Fruit fly (Drosophila melanogaster) whole organism, embryonic: ENCODE results near the gene CG13364.

Experiments
- Abd-B ChIP-seq: fragments of 200-800 bp; sonication (Bioruptor generic); optimal IDR thresholded peaks from 2 replicates; lab custom pipeline; 2018; ENCODE audit warnings: missing biosample characterization, mild to moderate bottlenecking, missing genetic modification characterization, moderate library complexity
- CG10147 ChIP-seq: fragments of 200-800 bp; sonication (Bioruptor generic); optimal IDR thresholded peaks from 2 replicates; lab custom pipeline; 2019; ENCODE audit warnings: missing biosample characterization, mild to moderate bottlenecking, missing genetic modification characterization, moderate library complexity
- CG10979 ChIP-seq: fragments of 200-800 bp; sonication (Bioruptor generic); optimal IDR thresholded peaks from 2 replicates; lab custom pipeline; 2018; ENCODE audit warnings: missing biosample characterization, mild to moderate bottlenecking, missing genetic modification characterization, moderate library complexity
- CG12155 ChIP-seq: fragments of 200-800 bp; sonication (Bioruptor generic); optimal IDR thresholded peaks from 3 replicates; lab custom pipeline; 2016; ENCODE audit warnings: missing biosample characterization, missing genetic modification characterization
- CG12219 ChIP-seq: fragments of 200-800 bp; sonication (Bioruptor generic); optimal IDR thresholded peaks from 3 replicates; lab custom pipeline; 2018; ENCODE audit warnings: missing biosample characterization, mild to moderate bottlenecking, missing genetic modification characterization
- CG12769 ChIP-seq: fragments of 200-800 bp; sonication (Bioruptor generic); optimal IDR thresholded peaks from 2 replicates; lab custom pipeline; 2019; ENCODE audit warnings: missing biosample characterization, mild to moderate bottlenecking, missing genetic modification characterization, moderate library complexity
- CG13296 ChIP-seq: fragments of 200-800 bp; sonication (Bioruptor generic); optimal IDR thresholded peaks from 3 replicates; lab custom pipeline; 2018; ENCODE audit warnings: missing biosample characterization, mild to moderate bottlenecking, missing genetic modification characterization
- CG16813 ChIP-seq: fragments of 200-800 bp; sonication (Bioruptor generic); IDR thresholded peaks from 3 replicates; pipeline ENCODE4 v1.3.6; 2022; ENCODE audit warnings: missing biosample characterization, missing genetic modification characterization; ENCODE audit not compliant: partially characterized antibody
- CG17359 ChIP-seq: fragments of 200-800 bp; sonication (Bioruptor generic); optimal IDR thresholded peaks from 3 replicates; lab custom pipeline; 2018; ENCODE audit warnings: missing biosample characterization, mild to moderate bottlenecking, missing genetic modification characterization, moderate library complexity
- CG2120 ChIP-seq: fragments of 200-800 bp; sonication (Bioruptor generic); optimal IDR thresholded peaks from 3 replicates; lab custom pipeline; 2016; ENCODE audit warnings: missing biosample characterization, missing genetic modification characterization
- CG30020 ChIP-seq: fragments of 200-800 bp; optimal IDR thresholded peaks from 2 replicates; lab custom pipeline; 2019; ENCODE audit warnings: missing biosample characterization, mild to moderate bottlenecking, missing genetic modification characterization, moderate library complexity
- CG31365 ChIP-seq: fragments of 200-800 bp; sonication (Bioruptor generic); optimal IDR thresholded peaks from 2 replicates; lab custom pipeline; 2018; ENCODE audit warnings: missing biosample characterization, mild to moderate bottlenecking, missing genetic modification characterization
- CG4617 ChIP-seq: fragments of 200-800 bp; sonication (Bioruptor generic); optimal IDR thresholded peaks from 3 replicates; lab custom pipeline; 2016; ENCODE audit warnings: missing biosample characterization, missing genetic modification characterization, borderline replicate concordance
- CG8924 ChIP-seq: fragments of 200-800 bp; optimal IDR thresholded peaks from 3 replicates; lab custom pipeline; 2019; ENCODE audit warnings: missing biosample characterization, mild to moderate bottlenecking, missing genetic modification characterization, moderate library complexity
- CoRest ChIP-seq: fragments of 200-800 bp; sonication (Bioruptor generic); optimal IDR thresholded peaks from 3 replicates; lab custom pipeline; 2018; ENCODE audit warnings: missing biosample characterization, mild to moderate bottlenecking, missing genetic modification characterization, moderate library complexity
- CrebB ChIP-seq: fragments of 200-800 bp; sonication (Bioruptor generic); optimal IDR thresholded peaks from 3 replicates; lab custom pipeline; 2018; ENCODE audit warnings: missing biosample characterization, mild to moderate bottlenecking, missing genetic modification characterization
- D ChIP-seq, 2 experiments: fragments of 200-800 bp in 1 of 2; fragments of >200 bp in 1 of 2; sonication (Bioruptor generic) in 1 of 2; optimal IDR thresholded peaks; 2 replicates in 1 of 2; 3 replicates in 1 of 2; lab custom pipeline; 2017; ENCODE audit warnings: mild to moderate bottlenecking in 1 of 2, missing biosample characterization in 1 of 2, missing genetic modification characterization in 1 of 2, missing genetic modification reagents in 1 of 2
- Doc2 ChIP-seq: fragments of 200-800 bp; sonication (Bioruptor generic); IDR thresholded peaks from 2 replicates; pipeline ENCODE4 v1.3.6; 2022; ENCODE audit warnings: missing biosample characterization, missing genetic modification characterization
- Hey ChIP-seq: fragments of 200-800 bp; sonication (Bioruptor generic); optimal IDR thresholded peaks from 3 replicates; lab custom pipeline; 2018; ENCODE audit warnings: missing biosample characterization, mild to moderate bottlenecking, missing genetic modification characterization
- Hr39 ChIP-seq: fragments of >200 bp; optimal IDR thresholded peaks from 2 replicates; lab custom pipeline; 2017
- Jarid2 ChIP-seq: fragments of 200-800 bp; sonication (Bioruptor generic); optimal IDR thresholded peaks from 3 replicates; lab custom pipeline; 2017; ENCODE audit warnings: mild to moderate bottlenecking, missing biosample characterization, missing genetic modification reagents, missing genetic modification characterization
- Myb ChIP-seq: fragments of 200-800 bp; sonication (Bioruptor generic); optimal IDR thresholded peaks from 2 replicates; lab custom pipeline; 2016; ENCODE audit warnings: missing biosample characterization, missing genetic modification characterization
- NFAT ChIP-seq: fragments of 200-800 bp; sonication (Bioruptor generic); IDR thresholded peaks from 2 replicates; pipeline ENCODE4 v1.3.6; 2022; ENCODE audit warnings: missing biosample characterization, missing genetic modification characterization
- NfI ChIP-seq: fragments of 200-800 bp; sonication (Bioruptor generic); optimal IDR thresholded peaks from 3 replicates; lab custom pipeline; 2018; ENCODE audit warnings: missing biosample characterization, mild to moderate bottlenecking, missing genetic modification characterization, moderate library complexity
- Ptx1 ChIP-seq: fragments of 200-800 bp; sonication (Bioruptor generic); IDR thresholded peaks from 2 replicates; pipeline ENCODE4 v1.3.6; 2022; ENCODE audit warnings: missing biosample characterization, missing genetic modification characterization
- Ravus ChIP-seq: fragments of 200-800 bp; sonication (Bioruptor generic); IDR thresholded peaks from 2 replicates; pipeline ENCODE4 v1.3.6; 2022; ENCODE audit warnings: missing biosample characterization, missing genetic modification characterization
- Rx ChIP-seq: fragments of 200-800 bp; sonication (Bioruptor generic); IDR thresholded peaks from 2 replicates; pipeline ENCODE4 v1.3.6; 2022; ENCODE audit warnings: missing biosample characterization, missing genetic modification characterization
- Scr ChIP-seq: fragments of 200-800 bp; sonication (Bioruptor generic); IDR thresholded peaks from 2 replicates; pipeline ENCODE4 v1.3.6; 2022; ENCODE audit warnings: missing biosample characterization, missing genetic modification characterization; ENCODE audit not compliant: partially characterized antibody
- Spps ChIP-seq: fragments of 200-800 bp; sonication (Bioruptor generic); optimal IDR thresholded peaks from 2 replicates; lab custom pipeline; 2018; ENCODE audit warnings: missing biosample characterization, mild to moderate bottlenecking, missing genetic modification characterization
- TFAM ChIP-seq: fragments of 200-800 bp; sonication (Bioruptor generic); optimal IDR thresholded peaks from 2 replicates; lab custom pipeline; 2017; ENCODE audit warnings: missing biosample characterization, missing genetic modification characterization, inconsistent platforms
- br ChIP-seq: fragments of >200 bp; optimal IDR thresholded peaks from 2 replicates; lab custom pipeline; 2017
- cad ChIP-seq: fragments of >200 bp; optimal IDR thresholded peaks from 2 replicates; lab custom pipeline; 2017; ENCODE audit warnings: missing biosample characterization, missing genetic modification characterization
- cas ChIP-seq: fragments of 200-800 bp; sonication (Bioruptor generic); IDR thresholded peaks from 2 replicates; pipeline ENCODE4 v1.3.6; 2022; ENCODE audit warnings: missing biosample characterization, missing genetic modification characterization
- emc ChIP-seq: fragments of 200-800 bp; sonication (Bioruptor generic); optimal IDR thresholded peaks from 2 replicates; lab custom pipeline; 2016; ENCODE audit warnings: missing biosample characterization, missing genetic modification characterization
- ewg ChIP-seq: fragments of 200-800 bp; sonication (Bioruptor generic); optimal IDR thresholded peaks from 3 replicates; lab custom pipeline; 2017; ENCODE audit warnings: mild to moderate bottlenecking, missing biosample characterization, missing genetic modification reagents, missing genetic modification characterization
- exex ChIP-seq: fragments of 200-800 bp; sonication (Bioruptor generic); optimal IDR thresholded peaks from 4 replicates; lab custom pipeline; 2018; ENCODE audit warnings: missing biosample characterization, mild to moderate bottlenecking, missing genetic modification characterization, moderate library complexity
- gcm ChIP-seq: fragments of 200-800 bp; sonication (Bioruptor generic); optimal IDR thresholded peaks from 2 replicates; lab custom pipeline; 2019; ENCODE audit warnings: missing biosample characterization, mild to moderate bottlenecking, missing genetic modification characterization, moderate library complexity
- her ChIP-seq: fragments of 200-800 bp; sonication (Bioruptor generic); optimal IDR thresholded peaks from 2 replicates; lab custom pipeline; 2016; ENCODE audit warnings: missing biosample characterization, missing genetic modification characterization
- jumu ChIP-seq: fragments of 200-800 bp; sonication (Bioruptor generic); optimal IDR thresholded peaks from 3 replicates; lab custom pipeline; 2016; ENCODE audit warnings: missing biosample characterization, missing genetic modification characterization
- kay ChIP-seq: fragments of 200-800 bp; sonication (Bioruptor generic); optimal IDR thresholded peaks from 2 replicates; lab custom pipeline; 2016; ENCODE audit warnings: missing biosample characterization, missing genetic modification characterization
- maf-S ChIP-seq: fragments of 200-800 bp; sonication (Bioruptor generic); optimal IDR thresholded peaks from 2 replicates; lab custom pipeline; 2016; ENCODE audit warnings: missing biosample characterization, missing genetic modification characterization
- mam ChIP-seq: fragments of 200-800 bp; sonication (Bioruptor generic); optimal IDR thresholded peaks from 3 replicates; lab custom pipeline; 2016; ENCODE audit warnings: missing biosample characterization, missing genetic modification characterization
- nerfin-1 ChIP-seq: fragments of 200-800 bp; sonication (Bioruptor generic); optimal IDR thresholded peaks from 3 replicates; lab custom pipeline; 2019; ENCODE audit warnings: missing biosample characterization, mild to moderate bottlenecking, missing genetic modification characterization, moderate library complexity
- salm ChIP-seq: fragments of 200-800 bp; sonication (Bioruptor generic); optimal IDR thresholded peaks from 2 replicates; lab custom pipeline; 2018; ENCODE audit warnings: missing biosample characterization, mild to moderate bottlenecking, missing genetic modification characterization
- sna ChIP-seq: fragments of 200-800 bp; sonication (Bioruptor generic); IDR thresholded peaks from 2 replicates; pipeline ENCODE4 v1.3.6; 2022; ENCODE audit warnings: missing biosample characterization, missing genetic modification characterization; ENCODE audit not compliant: partially characterized antibody
- tio ChIP-seq: fragments of 200-800 bp; sonication (Bioruptor generic); optimal IDR thresholded peaks from 2 replicates; lab custom pipeline; 2017; ENCODE audit warnings: missing biosample characterization, missing genetic modification characterization, inconsistent platforms
- toy ChIP-seq: fragments of 200-800 bp; sonication (Bioruptor generic); IDR thresholded peaks from 2 replicates; pipeline ENCODE4 v1.3.6; 2022; ENCODE audit warnings: missing biosample characterization, missing genetic modification characterization
- ttk ChIP-seq: fragments of 200-800 bp; sonication (Bioruptor generic); IDR thresholded peaks from 2 replicates; pipeline ENCODE4 v2.1.2; 2022; ENCODE audit warnings: missing biosample characterization, missing genetic modification characterization
- tx ChIP-seq: fragments of 200-800 bp; sonication (Bioruptor generic); optimal IDR thresholded peaks from 2 replicates; lab custom pipeline; 2016; ENCODE audit warnings: missing biosample characterization, missing genetic modification characterization
- zen2 ChIP-seq: fragments of 200-800 bp; sonication (Bioruptor generic); IDR thresholded peaks from 3 replicates; pipeline ENCODE4 v1.3.6; 2022; ENCODE audit warnings: missing biosample characterization, missing genetic modification characterization; ENCODE audit not compliant: partially characterized antibody

Gene CG13364

dm6 chrX:647056-647627 is 22.1 kb upstream of the CG13364 start, which contains the start of gene Roc1a (continued):
- TF ChIP-seq TFAM (GFP tag; lab: Kevin White, UChicago) (no peak), maf-S (GFP tag; lab: Kevin White, UChicago) (no peak), zen2 (GFP tag; lab: Robert Waterston, UW) (peak; percentile 56; the same call in 2 of the 3 replicates), Scr (GFP tag; lab: Robert Waterston, UW) (peak; percentile 73), CG8924 (tag; lab: Kevin White, UChicago) (peak; percentile 38), CG4617 (GFP tag; lab: Kevin White, UChicago) (peak; percentile 67), ewg (GFP tag; lab: Kevin White, UChicago) (no peak), Spps (tag; lab: Kevin White, UChicago) (no peak), her (GFP tag; lab: Kevin White, UChicago) (no peak), CG13296 (GFP tag; lab: Kevin White, UChicago) (no peak), Abd-B (GFP tag; lab: Kevin White, UChicago) (peak; percentile 5), ttk (GFP tag; lab: Robert Waterston, UW) (no peak), CG31365 (tag; lab: Kevin White, UChicago) (no peak), Myb (GFP tag; lab: Kevin White, UChicago) (no peak), CG10147 (GFP tag; lab: Kevin White, UChicago) (no peak), Ravus (GFP tag; lab: Robert Waterston, UW) (no peak), CG17359 (tag; lab: Kevin White, UChicago) (no peak), Jarid2 (GFP tag; lab: Kevin White, UChicago) (no peak), Hr39 (no peak), toy (GFP tag; lab: Robert Waterston, UW) (no peak), jumu (no peak), D (optimal IDR thresholded peaks at IDR 0.05; lab: Kevin White, UChicago) (no peak), D (GFP tag; optimal IDR thresholded peaks at IDR 0.05; lab: Kevin White, UChicago) (no peak), nerfin-1 (no peak), NFAT (GFP tag; lab: Robert Waterston, UW) (no peak), CG10979 (tag; lab: Kevin White, UChicago) (no peak), CoRest (tag; lab: Kevin White, UChicago) (no peak), CrebB (no peak), cad (no peak), CG30020 (tag; lab: Kevin White, UChicago) (peak; percentile 25), CG2120 (GFP tag; lab: Kevin White, UChicago) (no peak), cas (GFP tag; lab: Robert Waterston, UW) (no peak), CG12769 (tag; lab: Kevin White, UChicago) (no peak), exex (tag; lab: Kevin White, UChicago) (no peak), salm (tag; lab: Kevin White, UChicago) (no peak), tx (no peak), sna (GFP tag; lab: Robert Waterston, UW) (peak; percentile 15; the same call in 1 of the 2 replicates), NfI (GFP tag; lab: Kevin White, UChicago) (no peak), kay (GFP tag; lab: Kevin White, UChicago) (no peak), gcm (GFP tag; lab: Kevin White, UChicago) (no peak), Hey (tag; lab: Kevin White, UChicago) (no peak), br (lab: Kevin White, UChicago) (no peak), CG12155 (GFP tag; lab: Kevin White, UChicago) (no peak), Rx (GFP tag; lab: Robert Waterston, UW) (no peak), CG12219 (no peak), CG16813 (GFP tag; lab: Robert Waterston, UW) (peak; percentile 73), emc (GFP tag; lab: Kevin White, UChicago) (no peak), mam (GFP tag; lab: Kevin White, UChicago) (no peak), Doc2 (GFP tag; lab: Robert Waterston, UW) (no peak), Ptx1 (no peak), tio (GFP tag; lab: Kevin White, UChicago) (no peak)
